Fruit fly (Drosophila melanogaster) whole organism, embryonic: ENCODE measurements around the gene CG43845.
A peak's percentile ranks its signal among the peaks of the same experiment; 100 is the strongest.

Experiments
- Antp ChIP-seq: fragments of 200-800 bp; sonication (Bioruptor generic); optimal IDR thresholded peaks from 3 replicates; lab custom pipeline; 2016; ENCODE audit warnings: missing biosample characterization, missing genetic modification characterization
- Atf-2 ChIP-seq: fragments of 200-800 bp; sonication (Bioruptor generic); optimal IDR thresholded peaks from 2 replicates; lab custom pipeline; 2016; ENCODE audit warnings: missing biosample characterization, missing genetic modification characterization
- Atf3 ChIP-seq: fragments of 200-800 bp; sonication (Bioruptor generic); optimal IDR thresholded peaks from 3 replicates; lab custom pipeline; 2016; ENCODE audit warnings: missing biosample characterization, missing genetic modification characterization
- B-H1 ChIP-seq: fragments of 200-800 bp; sonication (Bioruptor generic); IDR thresholded peaks from 3 replicates; pipeline ENCODE4 v1.3.6; 2022; ENCODE audit warnings: missing biosample characterization, missing genetic modification characterization
- C15 ChIP-seq: fragments of 200-800 bp; sonication (Bioruptor generic); IDR thresholded peaks from 3 replicates; pipeline ENCODE4 v1.3.6; 2022; ENCODE audit warnings: missing biosample characterization, missing genetic modification characterization
- CG11398 ChIP-seq: fragments of 200-800 bp; sonication (Bioruptor generic); optimal IDR thresholded peaks from 2 replicates; lab custom pipeline; 2016; ENCODE audit warnings: missing biosample characterization, missing genetic modification characterization
- CG14710 ChIP-seq: fragments of 200-800 bp; sonication (Bioruptor generic); optimal IDR thresholded peaks from 3 replicates; lab custom pipeline; 2019; ENCODE audit warnings: missing biosample characterization, mild to moderate bottlenecking, missing genetic modification characterization, moderate library complexity
- CG17385 ChIP-seq: fragments of 200-800 bp; sonication (Bioruptor generic); optimal IDR thresholded peaks from 3 replicates; lab custom pipeline; 2018; ENCODE audit warnings: missing biosample characterization, mild to moderate bottlenecking, missing genetic modification characterization
- CG17568 ChIP-seq: fragments of 200-800 bp; sonication (Bioruptor generic); optimal IDR thresholded peaks from 2 replicates; lab custom pipeline; 2018; ENCODE audit warnings: missing biosample characterization, mild to moderate bottlenecking, missing genetic modification characterization, moderate library complexity
- CG17802 ChIP-seq: fragments of 200-800 bp; sonication (Bioruptor generic); optimal IDR thresholded peaks from 2 replicates; lab custom pipeline; 2018; ENCODE audit warnings: missing biosample characterization, mild to moderate bottlenecking, missing genetic modification characterization, moderate library complexity
- CG3065 ChIP-seq: fragments of 200-800 bp; sonication (Bioruptor generic); optimal IDR thresholded peaks from 2 replicates; lab custom pipeline; 2016; ENCODE audit warnings: missing biosample characterization, missing genetic modification characterization
- CG32772 ChIP-seq: fragments of 200-800 bp; sonication (Bioruptor generic); IDR thresholded peaks from 2 replicates; pipeline ENCODE4 v1.3.6; 2022; ENCODE audit warnings: missing biosample characterization, missing genetic modification characterization
- CG4360 ChIP-seq: fragments of 200-800 bp; sonication (Bioruptor generic); IDR thresholded peaks from 2 replicates; pipeline ENCODE4 v1.3.6; 2022; ENCODE audit warnings: missing biosample characterization, missing genetic modification characterization
- CG4617 ChIP-seq: fragments of 200-800 bp; sonication (Bioruptor generic); optimal IDR thresholded peaks from 3 replicates; lab custom pipeline; 2016; ENCODE audit warnings: missing biosample characterization, missing genetic modification characterization, borderline replicate concordance
- CG6689 ChIP-seq: fragments of 200-800 bp; sonication (Bioruptor generic); IDR thresholded peaks from 2 replicates; pipeline ENCODE4 v1.3.6; 2022; ENCODE audit warnings: missing biosample characterization, missing genetic modification characterization
- CG6854 ChIP-seq: fragments of 200-800 bp; sonication (Bioruptor generic); optimal IDR thresholded peaks from 3 replicates; lab custom pipeline; 2017; ENCODE audit warnings: missing biosample characterization, mild to moderate bottlenecking, missing genetic modification characterization
- CG7786 ChIP-seq: fragments of 200-800 bp; sonication (Bioruptor generic); optimal IDR thresholded peaks from 2 replicates; lab custom pipeline; 2016; ENCODE audit warnings: missing biosample characterization, missing genetic modification characterization
- CG8290 ChIP-seq, 3 experiments: fragments of 200-800 bp; sonication (Bioruptor generic); optimal IDR thresholded peaks; 2 replicates each; lab custom pipeline; 2016 to 2019; ENCODE audit warnings: missing biosample characterization in 3 of 3, missing genetic modification characterization in 3 of 3, mild to moderate bottlenecking in 2 of 3, moderate library complexity in 1 of 3
- CG8388 ChIP-seq: fragments of 200-800 bp; sonication (Bioruptor generic); optimal IDR thresholded peaks from 2 replicates; lab custom pipeline; 2019; ENCODE audit warnings: missing biosample characterization, mild to moderate bottlenecking, missing genetic modification characterization, moderate library complexity
- CG9437 ChIP-seq: fragments of 200-800 bp; sonication (Bioruptor generic); optimal IDR thresholded peaks from 2 replicates; lab custom pipeline; 2018; ENCODE audit warnings: missing biosample characterization, mild to moderate bottlenecking, missing genetic modification characterization
- Chrac-16 ChIP-seq: fragments of 200-800 bp; sonication (Bioruptor generic); optimal IDR thresholded peaks from 3 replicates; lab custom pipeline; 2016; ENCODE audit warnings: missing biosample characterization, missing genetic modification characterization
- CoRest ChIP-seq: fragments of 200-800 bp; sonication (Bioruptor generic); optimal IDR thresholded peaks from 3 replicates; lab custom pipeline; 2018; ENCODE audit warnings: missing biosample characterization, mild to moderate bottlenecking, missing genetic modification characterization, moderate library complexity
- Dip3 ChIP-seq: fragments of 200-800 bp; sonication (Bioruptor generic); optimal IDR thresholded peaks from 3 replicates; lab custom pipeline; 2016; ENCODE audit warnings: missing biosample characterization, missing genetic modification characterization
- H2.0 ChIP-seq: fragments of 200-800 bp; sonication (Bioruptor generic); IDR thresholded peaks from 2 replicates; pipeline ENCODE4 v1.3.6; 2022; ENCODE audit warnings: missing biosample characterization, missing genetic modification characterization
- HHEX ChIP-seq: fragments of 200-800 bp; sonication (Bioruptor generic); optimal IDR thresholded peaks from 3 replicates; lab custom pipeline; 2017; ENCODE audit warnings: missing biosample characterization, mild to moderate bottlenecking, missing genetic modification characterization, missing genetic modification reagents
- HmgD ChIP-seq: fragments of 200-800 bp; sonication (Bioruptor generic); optimal IDR thresholded peaks from 3 replicates; lab custom pipeline; 2016; ENCODE audit warnings: missing biosample characterization, missing genetic modification characterization
- NC2α ChIP-seq: fragments of 200-800 bp; sonication (Bioruptor generic); optimal IDR thresholded peaks from 2 replicates; lab custom pipeline; 2016; ENCODE audit warnings: missing biosample characterization, missing genetic modification characterization
- NC2β ChIP-seq: fragments of 200-800 bp; sonication (Bioruptor generic); optimal IDR thresholded peaks from 2 replicates; lab custom pipeline; 2016; ENCODE audit warnings: missing biosample characterization, missing genetic modification characterization
- Ptx1 ChIP-seq: fragments of 200-800 bp; sonication (Bioruptor generic); IDR thresholded peaks from 2 replicates; pipeline ENCODE4 v1.3.6; 2022; ENCODE audit warnings: missing biosample characterization, missing genetic modification characterization
- Spps ChIP-seq: fragments of 200-800 bp; sonication (Bioruptor generic); optimal IDR thresholded peaks from 2 replicates; lab custom pipeline; 2018; ENCODE audit warnings: missing biosample characterization, mild to moderate bottlenecking, missing genetic modification characterization
- Sry-δ ChIP-seq: fragments of 200-800 bp; sonication (Bioruptor generic); optimal IDR thresholded peaks from 2 replicates; lab custom pipeline; 2016; ENCODE audit warnings: missing biosample characterization, missing genetic modification characterization
- abd-A ChIP-seq: fragments of 200-800 bp; sonication (Bioruptor generic); optimal IDR thresholded peaks from 3 replicates; lab custom pipeline; 2019; ENCODE audit warnings: missing biosample characterization, mild to moderate bottlenecking, missing genetic modification characterization, moderate library complexity
- ato ChIP-seq: fragments of 200-800 bp; sonication (Bioruptor generic); IDR thresholded peaks from 2 replicates; pipeline ENCODE4 v1.3.6; 2022; ENCODE audit warnings: missing biosample characterization, missing genetic modification characterization; ENCODE audit not compliant: partially characterized antibody
- cato ChIP-seq: fragments of 200-800 bp; sonication (Bioruptor generic); optimal IDR thresholded peaks from 2 replicates; lab custom pipeline; 2016; ENCODE audit warnings: missing biosample characterization, missing genetic modification characterization, borderline replicate concordance
- chn ChIP-seq: fragments of 200-800 bp; sonication (Bioruptor generic); optimal IDR thresholded peaks from 2 replicates; lab custom pipeline; 2016; ENCODE audit warnings: missing biosample characterization, missing genetic modification characterization
- cwo ChIP-seq: fragments of 200-800 bp; sonication (Bioruptor generic); optimal IDR thresholded peaks from 3 replicates; lab custom pipeline; 2017; ENCODE audit warnings: missing biosample characterization, missing genetic modification characterization, mild to moderate bottlenecking, moderate library complexity, missing genetic modification reagents
- gem ChIP-seq: fragments of 200-800 bp; sonication (Bioruptor generic); optimal IDR thresholded peaks from 2 replicates; lab custom pipeline; 2019; ENCODE audit warnings: missing biosample characterization, mild to moderate bottlenecking, missing genetic modification characterization, moderate library complexity
- h ChIP-seq: fragments of >200 bp; optimal IDR thresholded peaks from 2 replicates; lab custom pipeline; 2017
- ham ChIP-seq: fragments of 200-800 bp; sonication (Bioruptor generic); IDR thresholded peaks from 2 replicates; pipeline ENCODE4 v1.3.6; 2022; ENCODE audit warnings: missing biosample characterization, missing genetic modification characterization
- maf-S ChIP-seq: fragments of 200-800 bp; sonication (Bioruptor generic); optimal IDR thresholded peaks from 2 replicates; lab custom pipeline; 2016; ENCODE audit warnings: missing biosample characterization, missing genetic modification characterization
- mam ChIP-seq: fragments of 200-800 bp; sonication (Bioruptor generic); optimal IDR thresholded peaks from 3 replicates; lab custom pipeline; 2016; ENCODE audit warnings: missing biosample characterization, missing genetic modification characterization
- org-1 ChIP-seq: fragments of 200-800 bp; sonication (Bioruptor generic); optimal IDR thresholded peaks from 2 replicates; lab custom pipeline; 2017; ENCODE audit warnings: missing biosample characterization, missing genetic modification characterization
- otp ChIP-seq: fragments of 200-800 bp; sonication (Bioruptor generic); IDR thresholded peaks from 3 replicates; pipeline ENCODE4, ENCODE4 v1.3.6; 2022; ENCODE audit warnings: missing biosample characterization, missing genetic modification characterization
- pb ChIP-seq: fragments of 200-800 bp; sonication (Bioruptor generic); optimal IDR thresholded peaks from 3 replicates; lab custom pipeline; 2016; ENCODE audit warnings: missing biosample characterization, missing genetic modification characterization
- pita ChIP-seq: fragments of 200-800 bp; sonication (Bioruptor generic); optimal IDR thresholded peaks from 2 replicates; lab custom pipeline; 2017; ENCODE audit warnings: missing biosample characterization, mild to moderate bottlenecking, missing genetic modification characterization
- sob ChIP-seq: fragments of 200-800 bp; sonication (Bioruptor generic); IDR thresholded peaks from 2 replicates; pipeline ENCODE4 v1.3.6; 2022; ENCODE audit warnings: missing biosample characterization, missing genetic modification characterization
- ssp ChIP-seq: fragments of 200-800 bp; sonication (Bioruptor generic); IDR thresholded peaks from 2 replicates; pipeline ENCODE4 v1.3.6; 2022; ENCODE audit warnings: missing biosample characterization, missing genetic modification characterization
- tap ChIP-seq: fragments of 200-800 bp; optimal IDR thresholded peaks from 3 replicates; lab custom pipeline; 2019; ENCODE audit warnings: missing biosample characterization, mild to moderate bottlenecking, missing genetic modification characterization, moderate library complexity
- vvl ChIP-seq: fragments of 200-800 bp; sonication (Bioruptor generic); IDR thresholded peaks from 2 replicates; pipeline ENCODE4 v1.3.6; 2022; ENCODE audit warnings: missing biosample characterization, missing genetic modification characterization
- zen2 ChIP-seq: fragments of 200-800 bp; sonication (Bioruptor generic); IDR thresholded peaks from 3 replicates; pipeline ENCODE4 v1.3.6; 2022; ENCODE audit warnings: missing biosample characterization, missing genetic modification characterization; ENCODE audit not compliant: partially characterized antibody
- zfh1 ChIP-seq: fragments of 200-800 bp; sonication (Bioruptor generic); IDR thresholded peaks from 3 replicates; pipeline ENCODE4 v1.3.6; 2022; ENCODE audit warnings: missing biosample characterization, missing genetic modification characterization

Gene CG43845

dm6 chr3R:5518627-5519026 is 4.3 kb downstream of the CG43845 start (continued):
- no peak for TF ChIP-seq ham (GFP tag; lab: Robert Waterston, UW)
- peak; percentile 61 for TF ChIP-seq vvl (GFP tag; lab: Robert Waterston, UW)
- TF ChIP-seq CG6689 (GFP tag; lab: Robert Waterston, UW) = peak; percentile 23; the same call in 1 of the 2 replicates
- no peak for TF ChIP-seq pita (GFP tag; lab: Kevin White, UChicago)
- TF ChIP-seq zfh1 (GFP tag; lab: Robert Waterston, UW) = peak; percentile 72
- TF ChIP-seq CG6854 (GFP tag; lab: Kevin White, UChicago) = no peak
- peak; percentile 71 for TF ChIP-seq Antp
- no peak for TF ChIP-seq sob (GFP tag; lab: Robert Waterston, UW)
- TF ChIP-seq ssp = no peak
- TF ChIP-seq CG4617 (GFP tag; lab: Kevin White, UChicago) = no peak
- no peak for TF ChIP-seq abd-A (tag; lab: Kevin White, UChicago)
- TF ChIP-seq CG8290 (GFP tag; optimal IDR thresholded peaks at IDR 0.05; lab: Kevin White, UChicago) = peak; percentile 23
- peak in 1 of 2 experiments; percentile 55 for TF ChIP-seq CG8290 (tag; optimal IDR thresholded peaks at IDR 0.05; lab: Kevin White, UChicago)
- TF ChIP-seq Spps (tag; lab: Kevin White, UChicago) = peak; percentile 17
- peak; percentile 30 for TF ChIP-seq HHEX (GFP tag; lab: Kevin White, UChicago)
- TF ChIP-seq CG17802 (tag; lab: Kevin White, UChicago) = peak; percentile 48
- peak; percentile 36 for TF ChIP-seq pb (GFP tag; lab: Kevin White, UChicago)
- peak; percentile 60 for TF ChIP-seq tap (tag; lab: Kevin White, UChicago)
- no peak for TF ChIP-seq h (lab: Kevin White, UChicago)
- TF ChIP-seq CG3065 (GFP tag; lab: Kevin White, UChicago) = peak; percentile 29
- no peak for TF ChIP-seq cwo (GFP tag; lab: Kevin White, UChicago)
- TF ChIP-seq mam (GFP tag; lab: Kevin White, UChicago) = peak; percentile 24
- TF ChIP-seq Chrac-16 = peak; percentile 39
- TF ChIP-seq Atf-2 = peak; percentile 44
- TF ChIP-seq Sry-δ (GFP tag; lab: Kevin White, UChicago) = no peak
- TF ChIP-seq CG17568 = no peak
- peak; percentile 64; the same call in 1 of the 2 replicates for TF ChIP-seq CG4360 (GFP tag; lab: Robert Waterston, UW)
- TF ChIP-seq CG32772 (GFP tag; lab: Robert Waterston, UW) = 0 out of 2 replicates have a peak, but pooled peaks have one; percentile 46
- peak; percentile 15 for TF ChIP-seq Atf3
- peak; percentile 53 for TF ChIP-seq Ptx1 (GFP tag; lab: Robert Waterston, UW)
- peak; percentile 43 for TF ChIP-seq org-1 (GFP tag; lab: Kevin White, UChicago)
- TF ChIP-seq CG11398 (GFP tag; lab: Kevin White, UChicago) = peak; percentile 45
- TF ChIP-seq CG9437 (GFP tag; lab: Kevin White, UChicago) = peak; percentile 48
- TF ChIP-seq chn (GFP tag; lab: Kevin White, UChicago) = peak; percentile 60
- TF ChIP-seq CG8388 (GFP tag; lab: Kevin White, UChicago) = peak; percentile 59
- peak; percentile 23 for TF ChIP-seq CG7786 (GFP tag; lab: Kevin White, UChicago)
- no peak for TF ChIP-seq cato (GFP tag; lab: Kevin White, UChicago)
- no peak for TF ChIP-seq C15 (GFP tag; lab: Robert Waterston, UW)
- peak; percentile 11 for TF ChIP-seq NC2β
- TF ChIP-seq gem (tag; lab: Kevin White, UChicago) = peak; percentile 72
- TF ChIP-seq H2.0 (GFP tag; lab: Robert Waterston, UW) = no peak
- TF ChIP-seq B-H1 (GFP tag; lab: Robert Waterston, UW) = peak; percentile 28; the same call in 1 of the 3 replicates
- TF ChIP-seq ato (GFP tag; lab: Robert Waterston, UW) = no peak
- no peak for TF ChIP-seq HmgD (GFP tag; lab: Kevin White, UChicago)
- peak; percentile 57 for TF ChIP-seq CoRest (tag; lab: Kevin White, UChicago)
- peak; percentile 28 for TF ChIP-seq CG17385 (GFP tag; lab: Kevin White, UChicago)
- no peak for TF ChIP-seq zen2 (GFP tag; lab: Robert Waterston, UW)
- 0 out of 3 replicates have a peak, but pooled peaks have one; percentile 57 for TF ChIP-seq otp (GFP tag; lab: Robert Waterston, UW)
- TF ChIP-seq CG14710 (tag; lab: Kevin White, UChicago) = peak; percentile 45
- TF ChIP-seq NC2α (GFP tag; lab: Kevin White, UChicago) = peak; percentile 19
- no peak for TF ChIP-seq maf-S
- TF ChIP-seq Dip3 = no peak
